Fruit fly (Drosophila melanogaster) ovary, adult (tissue): ENCODE data around the gene GstD4.

Experiments used
- CG17801 ChIP-seq: fragments of 200-800 bp; optimal IDR thresholded peaks from 2 replicates; lab custom pipeline; 2019; ENCODE audit warnings: missing biosample characterization, mild to moderate bottlenecking, missing genetic modification characterization, moderate library complexity; ENCODE audit not compliant: partially characterized antibody

GstD4 gene

dm6 chr3R:12373800-12374199 is at the start of gene GstD4:
Gene GstD4, plus strand, starts transcription at chr3R:12374100.
- no peak for TF ChIP-seq CG17801 (GFP tag; lab: Kevin White, UChicago)

dm6 chr3R:12326855-12327254 is 47.0 kb upstream of the GstD4 start:
- no peak for TF ChIP-seq CG17801 (GFP tag; lab: Kevin White, UChicago)

- TF ChIP-seq CG17801 (GFP tag; lab: Kevin White, UChicago), result no peak
Measured at dm6 chr3R:12329827-12330226, 44.1 kb upstream of the GstD4 start.

dm6 chr3R:12341374-12341773 is 32.5 kb upstream of the GstD4 start, which contains the start of gene Sgsf:
Gene Sgsf, plus strand, starts transcription at chr3R:12341674.
- TF ChIP-seq CG17801 (GFP tag; lab: Kevin White, UChicago), result no peak

DNA sequence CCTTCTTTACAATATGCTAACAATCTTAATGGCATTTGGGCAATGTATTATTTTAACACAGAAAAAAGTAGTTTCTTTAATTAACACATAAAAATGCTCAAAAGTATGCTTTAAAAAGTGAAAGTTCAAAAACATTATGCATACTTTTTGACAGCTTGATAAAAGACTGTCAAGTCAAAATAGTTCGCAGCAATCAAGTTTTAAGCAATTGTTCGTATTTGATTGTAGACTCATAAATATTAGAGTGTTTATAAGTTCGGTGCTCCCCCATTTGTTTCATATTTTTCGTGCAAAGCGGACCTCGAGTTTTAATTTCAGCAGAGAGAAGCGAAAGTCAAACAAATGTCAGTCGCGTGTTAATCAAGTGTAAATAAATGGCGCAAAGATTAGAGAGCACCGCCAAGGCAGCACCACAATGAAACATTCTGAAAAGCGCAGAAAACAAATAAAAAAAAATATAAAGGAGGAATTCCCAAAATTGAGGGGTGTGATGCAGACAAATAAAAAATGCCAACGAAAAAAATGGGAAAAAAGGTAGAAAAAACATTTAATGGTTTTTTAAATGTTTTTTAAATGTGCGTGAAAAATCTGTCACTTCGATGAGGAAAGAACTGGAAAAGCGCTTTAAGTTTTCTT is 28.9 kb upstream of the GstD4 start:
- TF ChIP-seq CG17801 (GFP tag; lab: Kevin White, UChicago), result no peak

- TF ChIP-seq CG17801 (GFP tag; lab: Kevin White, UChicago), result no peak
Measured at dm6 chr3R:12345989-12346388, 27.9 kb upstream of the GstD4 start.

- no peak for TF ChIP-seq CG17801 (GFP tag; lab: Kevin White, UChicago)
Measured at dm6 chr3R:12347659-12348058, 26.2 kb upstream of the GstD4 start.

DNA sequence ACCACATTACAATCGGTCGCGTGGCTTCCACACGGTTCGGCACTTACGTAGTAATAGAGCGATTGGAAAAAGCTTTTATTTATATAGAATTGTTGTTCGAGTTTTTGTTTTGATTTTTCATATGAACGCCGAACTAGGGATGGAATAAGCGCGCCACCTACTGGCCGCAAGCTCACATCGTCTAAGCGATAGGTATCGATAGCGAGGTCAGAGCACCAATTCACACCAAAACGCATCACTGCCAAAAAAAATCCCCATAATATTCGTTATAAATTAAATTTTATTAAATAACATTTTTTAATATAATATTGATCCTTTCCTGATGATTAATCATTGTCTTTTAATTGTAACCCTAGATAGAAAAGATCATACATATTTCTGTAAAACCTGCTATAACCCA is 23.4 kb upstream of the GstD4 start, which contains the start of gene CG10038:
TSS of gene CG10038 (minus strand) at position 148 of the 400 bp plus-strand sequence.
- TF ChIP-seq CG17801 (GFP tag; lab: Kevin White, UChicago), result no peak

DNA sequence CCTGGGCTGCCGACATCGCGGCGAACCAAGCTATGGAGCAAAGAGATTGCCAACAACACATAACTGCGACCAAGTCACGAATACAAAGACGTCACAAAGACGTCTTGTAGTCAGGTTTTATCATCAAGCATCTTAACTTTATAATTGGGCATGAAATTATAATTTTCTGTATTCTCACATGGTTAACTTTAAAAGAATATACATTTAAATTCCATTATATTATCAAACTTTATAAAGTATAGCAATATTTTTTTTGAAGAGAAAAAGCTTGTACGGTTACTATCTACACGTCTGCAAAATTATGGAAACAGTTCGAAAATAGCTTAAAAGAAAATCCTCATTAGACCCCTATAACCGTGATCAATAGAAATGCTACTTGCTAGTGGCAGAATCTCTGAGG is 21.9 kb upstream of the GstD4 start, which contains the start of gene CG10041:
TSS of gene CG10041 (minus strand) at position 101 of the 400 bp plus-strand sequence.
- no peak for TF ChIP-seq CG17801 (GFP tag; lab: Kevin White, UChicago)

DNA sequence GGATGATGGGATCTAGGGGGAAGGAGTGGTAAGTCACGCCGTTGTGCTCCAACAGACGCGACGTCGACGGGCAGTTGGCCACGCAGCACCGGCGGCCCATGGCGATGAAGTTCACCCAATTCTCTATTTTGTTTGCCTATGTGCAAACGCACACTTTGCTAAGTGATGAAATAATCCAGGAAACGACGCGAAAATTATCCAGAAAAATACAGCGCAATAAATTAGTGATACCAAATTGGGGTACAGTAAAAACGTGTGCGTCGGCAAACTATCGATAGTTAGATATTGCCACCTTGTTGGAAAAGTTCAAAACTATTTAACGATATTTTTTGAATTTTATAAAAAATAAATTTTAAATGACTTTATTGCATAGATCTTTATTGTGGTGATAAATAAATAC is 17.9 kb upstream of the GstD4 start, which contains the start of gene MBD-R2:
TSS of gene MBD-R2 (minus strand) at position 222 of the 400 bp plus-strand sequence.
- no peak for TF ChIP-seq CG17801 (GFP tag; lab: Kevin White, UChicago)

dm6 chr3R:12359837-12360236 is 14.1 kb upstream of the GstD4 start, which contains the start of gene CG4115:
Gene CG4115, plus strand, starts transcription at chr3R:12360008.
- TF ChIP-seq CG17801 (GFP tag; lab: Kevin White, UChicago), result no peak

DNA sequence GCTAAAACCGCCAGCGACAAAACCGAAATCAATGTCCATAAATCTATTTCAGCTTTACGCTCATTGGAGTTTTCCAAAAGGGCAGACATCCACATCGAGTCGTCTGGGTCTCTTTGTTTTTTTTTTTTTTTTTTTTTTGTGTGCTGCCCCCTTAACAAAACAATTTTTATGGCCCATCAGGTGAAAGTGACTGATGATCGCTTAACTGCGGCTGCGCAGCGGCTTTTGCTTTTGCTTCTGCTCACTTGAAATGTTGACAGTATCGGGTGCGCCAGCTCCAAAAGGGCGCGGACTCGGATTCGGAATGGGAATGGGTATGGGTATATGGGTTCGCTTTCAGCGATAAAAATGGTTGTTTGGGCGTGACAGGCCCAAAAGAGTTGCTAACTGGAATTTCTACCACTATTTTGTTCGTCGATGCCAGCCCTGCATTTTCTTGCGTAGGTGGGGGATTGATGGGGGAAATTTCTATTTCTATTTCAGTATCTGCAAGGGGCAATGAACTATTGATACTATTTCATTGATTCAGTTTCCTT is 11.9 kb upstream of the GstD4 start:
- TF ChIP-seq CG17801 (GFP tag; lab: Kevin White, UChicago), result no peak

- no peak for TF ChIP-seq CG17801 (GFP tag; lab: Kevin White, UChicago)
Measured at dm6 chr3R:12363544-12363943, 10.4 kb upstream of the GstD4 start.

DNA sequence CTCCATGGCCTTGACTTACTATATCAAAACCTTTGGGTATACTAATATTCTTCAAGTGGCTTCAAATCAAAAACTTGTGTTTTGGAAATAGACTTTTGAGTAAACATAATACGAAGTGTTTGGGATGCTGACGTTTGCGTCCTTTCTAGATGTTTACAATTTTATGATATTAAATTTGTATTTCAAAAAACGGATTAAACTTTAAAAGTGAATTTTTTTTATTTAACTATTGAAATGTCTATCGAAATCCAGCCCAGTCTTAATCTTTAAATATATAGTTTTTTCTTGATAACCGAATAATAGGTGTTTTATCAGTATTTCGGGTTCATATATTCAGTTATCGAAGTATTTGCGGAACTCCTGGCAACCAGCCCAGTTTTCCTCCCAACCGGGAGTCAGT is 9.3 kb upstream of the GstD4 start, which contains the start of gene Tim17a1:
TSS of gene Tim17a1 (minus strand) at position 101 of the 400 bp plus-strand sequence.
- TF ChIP-seq CG17801 (GFP tag; lab: Kevin White, UChicago), result no peak

DNA sequence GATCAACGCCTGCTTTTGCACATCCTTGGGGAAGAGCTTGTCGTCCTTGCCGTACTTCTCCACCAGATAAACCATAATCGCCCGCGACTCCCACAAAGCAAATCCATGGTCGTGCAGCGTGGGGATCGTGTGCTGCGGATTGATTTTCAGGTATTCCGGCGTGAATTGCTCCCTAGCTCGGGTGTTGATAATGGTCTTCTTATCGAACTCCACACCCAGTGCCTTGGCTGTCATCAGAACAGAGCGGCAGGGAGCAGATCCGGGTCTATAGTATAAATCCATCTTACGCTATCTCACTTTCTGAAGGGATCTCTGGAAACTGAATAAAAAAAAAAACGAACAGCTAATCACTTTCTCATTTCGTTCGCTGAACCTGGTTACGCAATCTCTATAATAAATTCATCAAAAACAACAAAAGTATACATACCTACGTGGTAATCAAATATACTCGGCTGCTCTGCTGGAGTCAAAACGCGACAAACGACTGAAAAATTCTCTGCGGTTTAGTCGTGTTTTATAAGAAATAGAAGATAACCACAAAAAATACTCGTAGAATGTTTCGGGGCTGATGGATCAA is 8.5 kb upstream of the GstD4 start, which contains the start of gene GstD10:
TSS of gene GstD10 (minus strand) at position 472 of the 577 bp plus-strand sequence.
- TF ChIP-seq CG17801 (GFP tag; lab: Kevin White, UChicago), result no peak
